Worm (Caenorhabditis elegans) whole organism, mixed stage, embryonic: ENCODE measurements around the gene F01G10.4.
A peak's percentile ranks its signal among the peaks of the same experiment; 100 is the strongest.

ENCODE experiments used
- M03D4.4 ChIP-seq: sonication (generic microtip); optimal IDR thresholded peaks from 2 replicates; lab custom pipeline; 2017; ENCODE audit warnings: mild to moderate bottlenecking, missing genetic modification characterization, missing compliant biosample characterization
- bed-3 ChIP-seq: fragments of 200-800 bp; sonication (Bioruptor generic); optimal IDR thresholded peaks from 3 replicates; lab custom pipeline; 2018; ENCODE audit warnings: mild to moderate bottlenecking, missing genetic modification characterization, moderate library complexity, missing compliant biosample characterization
- blmp-1 ChIP-seq: fragments of 150-350 bp; optimal IDR thresholded peaks from 2 replicates; lab custom pipeline; 2014; ENCODE audit warnings: missing biosample characterization, missing genetic modification characterization
- ceh-39 ChIP-seq: fragments of 150-350 bp; optimal IDR thresholded peaks from 2 replicates; lab custom pipeline; 2014; ENCODE audit warnings: missing biosample characterization, missing genetic modification characterization
- ceh-43 ChIP-seq: fragments of 200-800 bp; sonication (Bioruptor generic); optimal IDR thresholded peaks from 2 replicates; lab custom pipeline; 2018; ENCODE audit warnings: mild to moderate bottlenecking, missing genetic modification characterization, moderate library complexity, missing compliant biosample characterization
- ceh-83 ChIP-seq: fragments of 200-800 bp; sonication (Bioruptor generic); optimal IDR thresholded peaks from 2 replicates; lab custom pipeline; 2018; ENCODE audit warnings: mild to moderate bottlenecking, missing genetic modification characterization, missing compliant biosample characterization
- ces-1 ChIP-seq: fragments of 150-350 bp; optimal IDR thresholded peaks from 2 replicates; lab custom pipeline; 2014; ENCODE audit warnings: missing biosample characterization, missing genetic modification reagents, missing genetic modification characterization
- cnd-1 ChIP-seq: fragments of 200-800 bp; sonication (Bioruptor generic); optimal IDR thresholded peaks from 2 replicates; lab custom pipeline; 2018; ENCODE audit warnings: mild to moderate bottlenecking, missing genetic modification characterization, missing compliant biosample characterization
- drap-1 ChIP-seq: fragments of 200-800 bp; sonication (Bioruptor generic); optimal IDR thresholded peaks from 3 replicates; lab custom pipeline; 2018; ENCODE audit warnings: mild to moderate bottlenecking, missing genetic modification characterization, missing compliant biosample characterization
- elt-3 ChIP-seq: fragments of 150-350 bp; optimal IDR thresholded peaks from 2 replicates; lab custom pipeline; 2014; ENCODE audit warnings: missing biosample characterization, missing genetic modification characterization
- flh-1 ChIP-seq: fragments of 200-800 bp; sonication (Bioruptor generic); optimal IDR thresholded peaks from 2 replicates; lab custom pipeline; 2018; ENCODE audit warnings: mild to moderate bottlenecking, missing genetic modification characterization, moderate library complexity, missing compliant biosample characterization
- ham-2 ChIP-seq: fragments of 200-800 bp; sonication (Bioruptor generic); optimal IDR thresholded peaks from 2 replicates; lab custom pipeline; 2018; ENCODE audit warnings: mild to moderate bottlenecking, missing genetic modification characterization, missing compliant biosample characterization
- hlh-1 ChIP-seq: fragments of 150-350 bp; optimal IDR thresholded peaks from 2 replicates; lab custom pipeline; 2014; ENCODE audit warnings: missing biosample characterization, missing genetic modification reagents, missing genetic modification characterization
- lin-13 ChIP-seq: fragments of 150-350 bp; optimal IDR thresholded peaks from 2 replicates; lab custom pipeline; 2014; ENCODE audit warnings: missing biosample characterization, missing genetic modification characterization
- lin-32 ChIP-seq: fragments of 200-800 bp; sonication (Bioruptor generic); optimal IDR thresholded peaks from 2 replicates; lab custom pipeline; 2018; ENCODE audit warnings: mild to moderate bottlenecking, missing genetic modification characterization, missing compliant biosample characterization
- lsy-2 ChIP-seq: fragments of 150-350 bp; optimal IDR thresholded peaks from 2 replicates; lab custom pipeline; 2014; ENCODE audit warnings: missing biosample characterization, missing genetic modification characterization
- mab-5 ChIP-seq: fragments of 150-350 bp; optimal IDR thresholded peaks from 2 replicates; lab custom pipeline; 2014; ENCODE audit warnings: missing biosample characterization, missing genetic modification characterization
- mep-1 ChIP-seq: fragments of 150-350 bp; optimal IDR thresholded peaks from 2 replicates; lab custom pipeline; 2017; ENCODE audit warnings: missing biosample characterization, missing genetic modification reagents, missing genetic modification characterization, inconsistent platforms
- mls-2 ChIP-seq: sonication (generic microtip); optimal IDR thresholded peaks from 2 replicates; lab custom pipeline; 2016; ENCODE audit warnings: mild to moderate bottlenecking, missing genetic modification characterization, moderate library complexity, missing compliant biosample characterization
- nhr-12 ChIP-seq: fragments of 150-350 bp; optimal IDR thresholded peaks from 2 replicates; lab custom pipeline; 2014; ENCODE audit warnings: missing biosample characterization, missing genetic modification characterization
- nhr-2 ChIP-seq: fragments of 150-350 bp; optimal IDR thresholded peaks from 2 replicates; lab custom pipeline; 2014; ENCODE audit warnings: missing biosample characterization, missing genetic modification characterization
- nhr-237 ChIP-seq: fragments of 150-350 bp; optimal IDR thresholded peaks from 2 replicates; lab custom pipeline; 2014; ENCODE audit warnings: missing biosample characterization, missing genetic modification characterization
- nhr-28 ChIP-seq: fragments of 150-350 bp; optimal IDR thresholded peaks from 2 replicates; lab custom pipeline; 2014; ENCODE audit warnings: missing biosample characterization, missing genetic modification characterization
- nhr-76 ChIP-seq: sonication (generic microtip); optimal IDR thresholded peaks from 2 replicates; lab custom pipeline; 2017; ENCODE audit warnings: missing biosample characterization, missing genetic modification characterization
- pha-4 ChIP-seq: fragments of 150-350 bp; optimal IDR thresholded peaks from 2 replicates; lab custom pipeline; 2018; ENCODE audit warnings: missing biosample characterization, missing genetic modification reagents, missing genetic modification characterization
- snpc-4 ChIP-seq: fragments of 150-350 bp; optimal IDR thresholded peaks from 2 replicates; lab custom pipeline; 2014; ENCODE audit warnings: missing biosample characterization, missing genetic modification characterization
- sptf-1 ChIP-seq: sonication (generic microtip); optimal IDR thresholded peaks from 2 replicates; lab custom pipeline; 2017; ENCODE audit warnings: mild to moderate bottlenecking, missing genetic modification characterization, moderate library complexity, missing compliant biosample characterization
- tbx-8 ChIP-seq: fragments of 200-800 bp; sonication (Bioruptor generic); optimal IDR thresholded peaks from 2 replicates; lab custom pipeline; 2018; ENCODE audit warnings: mild to moderate bottlenecking, missing genetic modification characterization, moderate library complexity, missing compliant biosample characterization
- unc-120 ChIP-seq: sonication (generic microtip); optimal IDR thresholded peaks from 2 replicates; lab custom pipeline; 2017; ENCODE audit warnings: missing genetic modification characterization, missing compliant biosample characterization; ENCODE audit not compliant: poor library complexity, severe bottlenecking
- unc-39 ChIP-seq: fragments of 150-350 bp; optimal IDR thresholded peaks from 2 replicates; lab custom pipeline; 2014; ENCODE audit warnings: missing biosample characterization, missing genetic modification characterization
- unc-62 ChIP-seq: fragments of 150-350 bp; optimal IDR thresholded peaks from 2 replicates; lab custom pipeline; 2014; ENCODE audit warnings: missing biosample characterization, missing genetic modification reagents, missing genetic modification characterization
- zip-8 ChIP-seq: fragments of 150-350 bp; optimal IDR thresholded peaks from 2 replicates; lab custom pipeline; 2014; ENCODE audit warnings: missing biosample characterization, missing genetic modification characterization
- ztf-11 ChIP-seq: fragments of 150-350 bp; optimal IDR thresholded peaks from 2 replicates; lab custom pipeline; 2014; ENCODE audit warnings: missing biosample characterization, missing genetic modification characterization

The F01G10.4 gene

ce11 chrIV:10235279-10235829, 3.0 kb upstream of the F01G10.4 start, which contains the start of gene ech-9:
Gene ech-9, minus strand, starts transcription at chrIV:10235329.
- no peak for TF ChIP-seq lsy-2 (tag; lab: Kevin White, UChicago)
- TF ChIP-seq nhr-76 (tag; lab: Kevin White, UChicago), result no peak
- no peak for TF ChIP-seq lin-13 (tag; lab: Kevin White, UChicago)
- no peak for TF ChIP-seq ztf-11 (tag; lab: Kevin White, UChicago)
- no peak for TF ChIP-seq unc-62 (GFP tag; lab: Kevin White, UChicago)

DNA sequence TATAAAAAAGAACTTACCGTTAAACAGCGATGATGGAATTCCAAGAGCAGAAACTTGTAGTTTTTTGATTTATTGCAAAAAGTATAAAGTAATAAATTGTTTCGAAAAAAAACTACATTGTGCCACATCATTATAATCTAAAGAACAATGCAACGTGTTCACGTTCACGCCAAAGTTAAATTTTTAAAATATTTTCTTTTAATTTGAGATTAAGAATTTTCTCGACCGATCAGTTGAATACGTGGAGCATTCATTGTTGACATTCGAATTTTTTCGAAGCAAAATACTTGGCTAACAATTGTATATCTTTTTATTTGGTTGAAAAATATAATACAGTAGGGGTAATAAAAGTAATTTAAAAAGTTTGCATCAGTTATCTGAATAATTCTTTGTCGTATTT, 1.4 kb downstream of the F01G10.4 start, which contains the start of gene F01G10.5:
TSS of gene F01G10.5 (minus strand) at position 101 of the 400 bp plus-strand sequence.
- no peak for TF ChIP-seq tbx-8 (GFP tag; lab: Kevin White, UChicago)
- no peak for TF ChIP-seq M03D4.4 (tag; lab: Kevin White, UChicago)
- no peak for TF ChIP-seq nhr-12 (tag; lab: Kevin White, UChicago)
- no peak for TF ChIP-seq nhr-76 (tag; lab: Kevin White, UChicago)
- no peak for TF ChIP-seq mab-5 (tag; lab: Kevin White, UChicago)
- TF ChIP-seq mls-2 (tag; lab: Kevin White, UChicago), result no peak
- TF ChIP-seq nhr-2, result no peak
- TF ChIP-seq bed-3, result no peak
- TF ChIP-seq nhr-237 (tag; lab: Kevin White, UChicago), result no peak
- TF ChIP-seq pha-4 (tag; lab: Kevin White, UChicago), result no peak
- TF ChIP-seq unc-120 (tag; lab: Kevin White, UChicago), result no peak

DNA sequence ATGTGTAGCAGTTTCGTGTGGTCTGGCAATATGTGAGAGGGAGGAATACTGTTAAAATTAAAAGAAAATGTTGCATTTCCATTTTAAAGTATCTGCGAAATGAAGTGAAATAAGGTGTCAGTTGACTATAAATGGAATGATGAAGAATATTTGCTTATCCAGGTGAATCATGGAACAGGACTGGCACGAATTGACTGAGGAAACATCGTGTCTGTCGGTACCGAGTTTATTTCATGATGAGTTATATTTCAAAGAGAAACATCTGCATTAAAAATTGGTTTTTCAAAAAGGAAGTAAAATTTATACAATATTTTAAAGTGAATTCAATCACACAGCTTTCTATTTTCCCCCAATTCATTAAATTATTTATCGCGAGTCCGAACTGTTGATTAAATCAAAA, 4.8 kb downstream of the F01G10.4 start, which contains the start of gene F01G10.6:
TSS of gene F01G10.6 (minus strand) at position 101 of the 400 bp plus-strand sequence.
- TF ChIP-seq elt-3 (tag; lab: Kevin White, UChicago) (no peak), hlh-1 (tag; lab: Kevin White, UChicago) (no peak), sptf-1 (tag; lab: Kevin White, UChicago) (no peak), lin-13 (tag; lab: Kevin White, UChicago) (no peak)

DNA sequence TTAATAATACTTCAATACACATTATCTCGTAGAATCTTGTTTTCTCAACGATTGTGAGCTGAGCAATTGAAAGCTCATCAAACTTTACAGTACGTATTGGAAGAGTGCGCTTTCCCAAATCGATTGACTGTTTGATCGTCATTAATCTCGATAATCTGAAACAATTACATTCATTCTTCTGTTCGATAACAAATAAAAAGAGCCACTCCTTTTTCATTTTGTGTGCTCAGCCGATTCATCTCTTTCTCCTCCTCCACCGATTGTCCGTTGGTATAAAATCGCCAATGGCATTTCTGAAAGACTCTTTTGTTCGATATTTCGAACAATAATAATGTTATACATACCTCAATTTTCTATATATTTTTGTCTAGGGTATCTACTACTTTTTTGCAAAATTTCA, 8.6 kb downstream of the F01G10.4 start, which contains the start of gene nas-12:
TSS of gene nas-12 (plus strand) at position 301 of the 400 bp plus-strand sequence.
- no peak for TF ChIP-seq snpc-4 (tag; lab: Kevin White, UChicago)
- no peak for TF ChIP-seq flh-1 (GFP tag; lab: Kevin White, UChicago)
- no peak for TF ChIP-seq unc-62 (GFP tag; lab: Kevin White, UChicago)
- TF ChIP-seq drap-1, result no peak
- no peak for TF ChIP-seq lin-13 (tag; lab: Kevin White, UChicago)
- no peak for TF ChIP-seq sptf-1 (tag; lab: Kevin White, UChicago)
- no peak for TF ChIP-seq ceh-43 (GFP tag; lab: Kevin White, UChicago)
- TF ChIP-seq nhr-28 (tag; lab: Kevin White, UChicago), result no peak
- no peak for TF ChIP-seq cnd-1
- TF ChIP-seq ceh-39 (tag; lab: Kevin White, UChicago), result no peak
- TF ChIP-seq nhr-12 (tag; lab: Kevin White, UChicago), result no peak
- no peak for TF ChIP-seq ztf-11 (tag; lab: Kevin White, UChicago)
- TF ChIP-seq lin-32 (GFP tag; lab: Kevin White, UChicago), result no peak
- no peak for TF ChIP-seq ceh-83 (GFP tag; lab: Kevin White, UChicago)
- TF ChIP-seq mab-5 (tag; lab: Kevin White, UChicago), result no peak
- TF ChIP-seq blmp-1 (tag; lab: Kevin White, UChicago), result no peak
- TF ChIP-seq unc-39 (tag; lab: Kevin White, UChicago), result no peak

DNA sequence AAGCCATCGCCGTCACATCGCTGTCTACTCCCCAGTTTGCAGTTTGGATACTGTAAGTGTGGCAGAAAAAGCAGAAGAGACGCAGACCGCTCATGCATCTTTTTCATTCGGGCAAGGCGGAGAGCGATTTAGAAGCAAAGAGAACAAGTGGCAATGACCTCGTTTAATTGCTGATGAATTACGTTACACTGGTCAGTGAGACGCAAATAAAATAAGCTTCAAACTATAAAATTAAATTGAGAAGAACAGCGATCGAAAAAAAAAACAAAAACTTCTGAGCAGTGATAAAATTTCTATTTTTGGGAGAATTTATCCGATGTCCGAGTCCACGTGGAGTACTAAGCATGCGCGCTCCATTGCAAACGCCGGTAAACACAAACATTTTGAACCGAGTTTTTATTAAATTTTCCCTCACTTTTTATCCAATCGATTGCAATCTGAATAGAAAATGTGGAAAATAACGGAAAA, 10.2 kb downstream of the F01G10.4 start, which contains the start of gene C24F3.2:
TSS of gene C24F3.2 (plus strand) at position 418 of the 468 bp plus-strand sequence.
- TF ChIP-seq ham-2 (peak; percentile 94), lsy-2 (tag; lab: Kevin White, UChicago) (peak; percentile 92), nhr-2 (peak; percentile 12), hlh-1 (tag; lab: Kevin White, UChicago) (peak; percentile 27), ces-1 (GFP tag; lab: Kevin White, UChicago) (no peak), zip-8 (no peak), mls-2 (tag; lab: Kevin White, UChicago) (peak; percentile 77), drap-1 (peak; percentile 11), unc-62 (GFP tag; lab: Kevin White, UChicago) (no peak), mep-1 (tag; lab: Kevin White, UChicago) (peak; percentile 30)
- TF ChIP-seq, all 35 proteins: peak for 7
